Worm (Caenorhabditis elegans) whole organism, L3 larva: Measurements from ENCODE around the gene del-8.

ENCODE experiments used
- fkh-2 ChIP-seq: fragments of 150-350 bp; optimal IDR thresholded peaks from 2 replicates; lab custom pipeline; 2014; ENCODE audit warnings: missing biosample characterization, missing genetic modification reagents, missing genetic modification characterization
- fos-1 ChIP-seq: fragments of 150-350 bp; optimal IDR thresholded peaks from 2 replicates; lab custom pipeline; 2014; ENCODE audit warnings: missing biosample characterization, missing genetic modification characterization
- lin-15B ChIP-seq: fragments of 150-350 bp; optimal IDR thresholded peaks from 2 replicates; lab custom pipeline; 2014; ENCODE audit warnings: missing biosample characterization, missing genetic modification characterization
- nhr-23 ChIP-seq: fragments of 150-350 bp; optimal IDR thresholded peaks from 2 replicates; lab custom pipeline; 2014; ENCODE audit warnings: missing biosample characterization, missing genetic modification reagents, missing genetic modification characterization
- nhr-76 ChIP-seq: fragments of 150-350 bp; sonication (generic microtip); optimal IDR thresholded peaks from 5 replicates; lab custom pipeline; 2014; ENCODE audit warnings: missing biosample characterization, missing genetic modification characterization
- pha-4 ChIP-seq: fragments of 150-350 bp; optimal IDR thresholded peaks from 2 replicates; lab custom pipeline; 2014; ENCODE audit warnings: missing biosample characterization, missing genetic modification reagents, missing genetic modification characterization
- sea-2 ChIP-seq: fragments of 150-350 bp; sonication (generic microtip); optimal IDR thresholded peaks from 4 replicates; lab custom pipeline; 2014; ENCODE audit warnings: missing biosample characterization, missing genetic modification reagents, missing genetic modification characterization
- ztf-11 ChIP-seq: fragments of 150-350 bp; optimal IDR thresholded peaks from 2 replicates; lab custom pipeline; 2014; ENCODE audit warnings: missing biosample characterization, missing genetic modification characterization

DNA sequence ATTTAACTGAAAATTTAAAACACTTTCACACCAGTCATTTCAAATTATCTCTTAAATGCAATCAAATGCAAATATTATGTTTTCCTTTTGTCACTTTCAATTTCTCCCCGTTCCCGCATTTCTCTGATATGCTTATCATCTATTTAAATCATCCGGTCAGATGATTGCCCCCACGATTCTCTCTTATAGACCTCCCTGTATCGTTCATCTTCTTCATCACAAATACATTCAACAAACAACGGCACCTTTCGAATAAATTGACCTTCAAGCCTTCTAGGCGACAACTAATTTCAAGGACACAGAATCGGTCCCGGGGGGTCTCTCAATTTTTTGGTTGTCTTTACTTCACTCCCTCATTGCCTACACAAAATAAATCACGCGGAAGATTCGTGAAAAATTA lies 40.3 kb upstream of the del-8 start:
- no peak for TF ChIP-seq lin-15B
- no peak for TF ChIP-seq pha-4 (tag; lab: Kevin White, UChicago)
- TF ChIP-seq fos-1 (tag; lab: Kevin White, UChicago): no peak
- TF ChIP-seq nhr-76 (tag; lab: Kevin White, UChicago): no peak
- TF ChIP-seq ztf-11: no peak
- peak; percentile 68 for TF ChIP-seq nhr-23
- TF ChIP-seq sea-2: no peak
- no peak for TF ChIP-seq fkh-2 (tag; lab: Kevin White, UChicago)
